Worm (Caenorhabditis elegans) whole organism, midembryonic: ENCODE measurements around the gene clec-227.

ENCODE experiments used
- T22C8.4 ChIP-seq: fragments of 200-800 bp; sonication (Bioruptor generic); IDR thresholded peaks from 2 replicates; pipeline ENCODE4 v1.3.6; 2022; ENCODE audit warnings: missing genetic modification characterization, missing compliant biosample characterization
- cog-1 ChIP-seq: sonication (generic microtip); optimal IDR thresholded peaks from 2 replicates; lab custom pipeline; 2016; ENCODE audit warnings: missing genetic modification characterization, missing compliant biosample characterization
- flt-1 ChIP-seq: fragments of 200-800 bp; sonication (Bioruptor generic); IDR thresholded peaks from 2 replicates; pipeline ENCODE4 v1.3.6; 2022; ENCODE audit warnings: missing genetic modification characterization, missing compliant biosample characterization
- klf-2 ChIP-seq: fragments of 200-800 bp; sonication (Bioruptor generic); conservative IDR thresholded peaks from 2 replicates; pipeline ENCODE4 v1.3.6; 2022; ENCODE audit warnings: missing genetic modification reagents, missing genetic modification characterization, missing compliant biosample characterization
- med-1 ChIP-seq: sonication (generic microtip); optimal IDR thresholded peaks from 2 replicates; lab custom pipeline; 2017; ENCODE audit warnings: missing genetic modification characterization, mild to moderate bottlenecking, missing compliant biosample characterization, antibody characterized with exemption, missing genetic modification reagents; ENCODE audit not compliant: insufficient read depth
- ref-1 ChIP-seq: fragments of 200-800 bp; sonication (Bioruptor generic); conservative IDR thresholded peaks from 2 replicates; pipeline ENCODE4 v1.3.6; 2022; ENCODE audit warnings: missing genetic modification reagents, missing genetic modification characterization, missing compliant biosample characterization
- tab-1 ChIP-seq: fragments of 200-800 bp; sonication (Bioruptor generic); IDR thresholded peaks from 2 replicates; pipeline ENCODE4 v1.3.6; 2022; ENCODE audit warnings: missing genetic modification characterization, missing compliant biosample characterization
- ztf-23 ChIP-seq: fragments of 200-800 bp; sonication (Bioruptor generic); IDR thresholded peaks from 2 replicates; pipeline ENCODE4 v1.3.6; 2022; ENCODE audit warnings: missing genetic modification reagents, missing genetic modification characterization, missing compliant biosample characterization
- ztf-29 ChIP-seq: fragments of 200-800 bp; sonication (Bioruptor generic); IDR thresholded peaks from 2 replicates; pipeline ENCODE4 v1.3.6; 2022; ENCODE audit warnings: missing genetic modification reagents, missing genetic modification characterization, missing compliant biosample characterization

clec-227 gene

ce11 chrV:14472229-14472628 lies at the start of gene clec-227:
Gene clec-227 (plus strand): TSS chrV:14472529.
- TF ChIP-seq ztf-29 (GFP tag; lab: Robert Waterston, UW) (no peak), tab-1 (GFP tag; lab: Robert Waterston, UW) (no peak), med-1 (GFP tag; lab: Kevin White, UChicago) (no peak), ztf-23 (GFP tag; lab: Robert Waterston, UW) (no peak), flt-1 (GFP tag; lab: Robert Waterston, UW) (no peak), T22C8.4 (no peak), cog-1 (no peak), klf-2 (GFP tag; lab: Robert Waterston, UW) (no peak), ref-1 (no peak)

- TF ChIP-seq flt-1 (GFP tag; lab: Robert Waterston, UW) (no peak), ztf-29 (GFP tag; lab: Robert Waterston, UW) (no peak), cog-1 (no peak), tab-1 (GFP tag; lab: Robert Waterston, UW) (no peak), ztf-23 (GFP tag; lab: Robert Waterston, UW) (no peak), med-1 (GFP tag; lab: Kevin White, UChicago) (no peak), klf-2 (GFP tag; lab: Robert Waterston, UW) (no peak), ref-1 (no peak), T22C8.4 (no peak)
Observed at ce11 chrV:14423268-14423667, 49.1 kb upstream of the clec-227 start, which contains the start of gene rpoa-12. Gene rpoa-12 (minus strand): TSS chrV:14423304.

ce11 chrV:14424958-14425492 lies 47.3 kb upstream of the clec-227 start, which contains the start of gene rrsr-1:
Gene rrsr-1 (minus strand): TSS chrV:14425008.
- peak; percentile 65 for TF ChIP-seq med-1 (GFP tag; lab: Kevin White, UChicago)
- no peak for TF ChIP-seq T22C8.4
- TF ChIP-seq flt-1 (GFP tag; lab: Robert Waterston, UW) = 0 out of 2 replicates have a peak, but pooled peaks have one; percentile 41
- no peak for TF ChIP-seq ref-1
- peak; percentile 68; the same call in 1 of the 2 replicates for TF ChIP-seq ztf-23 (GFP tag; lab: Robert Waterston, UW)
- peak; percentile 54; the same call in 1 of the 2 replicates for TF ChIP-seq tab-1 (GFP tag; lab: Robert Waterston, UW)

ce11 chrV:14426013-14426412 lies 46.3 kb upstream of the clec-227 start:
- no peak for TF ChIP-seq ztf-23 (GFP tag; lab: Robert Waterston, UW)
- TF ChIP-seq ztf-29 (GFP tag; lab: Robert Waterston, UW) = no peak
- no peak for TF ChIP-seq T22C8.4
- TF ChIP-seq ref-1 = no peak
- no peak for TF ChIP-seq med-1 (GFP tag; lab: Kevin White, UChicago)
- TF ChIP-seq flt-1 (GFP tag; lab: Robert Waterston, UW) = no peak
- no peak for TF ChIP-seq cog-1
- TF ChIP-seq klf-2 (GFP tag; lab: Robert Waterston, UW) = no peak
- TF ChIP-seq tab-1 (GFP tag; lab: Robert Waterston, UW) = no peak

ce11 chrV:14427069-14427825 lies 45.1 kb upstream of the clec-227 start:
- TF ChIP-seq klf-2 (GFP tag; lab: Robert Waterston, UW) (no peak), T22C8.4 (no peak), tab-1 (GFP tag; lab: Robert Waterston, UW) (no peak), flt-1 (GFP tag; lab: Robert Waterston, UW) (no peak), med-1 (GFP tag; lab: Kevin White, UChicago) (no peak), cog-1 (no peak), ref-1 (no peak), ztf-23 (GFP tag; lab: Robert Waterston, UW) (no peak)

ce11 chrV:14428865-14429264 lies 43.5 kb upstream of the clec-227 start, which contains the start of gene F23B12.1:
Gene F23B12.1 (plus strand): TSS chrV:14429165.
- TF ChIP-seq ref-1 (no peak), cog-1 (no peak), flt-1 (GFP tag; lab: Robert Waterston, UW) (no peak), T22C8.4 (no peak), med-1 (GFP tag; lab: Kevin White, UChicago) (no peak), tab-1 (GFP tag; lab: Robert Waterston, UW) (no peak), ztf-29 (GFP tag; lab: Robert Waterston, UW) (no peak), klf-2 (GFP tag; lab: Robert Waterston, UW) (no peak), ztf-23 (GFP tag; lab: Robert Waterston, UW) (no peak)

- no peak for TF ChIP-seq ref-1
- TF ChIP-seq ztf-23 (GFP tag; lab: Robert Waterston, UW) = no peak
- TF ChIP-seq cog-1 = no peak
- no peak for TF ChIP-seq klf-2 (GFP tag; lab: Robert Waterston, UW)
Observed at ce11 chrV:14432259-14432658, 40.1 kb upstream of the clec-227 start, which contains the start of gene egl-1. Gene egl-1 (minus strand): TSS chrV:14432359.

- TF ChIP-seq tab-1 (GFP tag; lab: Robert Waterston, UW) (no peak), T22C8.4 (no peak), flt-1 (GFP tag; lab: Robert Waterston, UW) (no peak), cog-1 (no peak), ref-1 (no peak), ztf-23 (GFP tag; lab: Robert Waterston, UW) (no peak), med-1 (GFP tag; lab: Kevin White, UChicago) (no peak), klf-2 (GFP tag; lab: Robert Waterston, UW) (no peak), ztf-29 (GFP tag; lab: Robert Waterston, UW) (no peak)
Observed at ce11 chrV:14433584-14433983, 38.7 kb upstream of the clec-227 start.

- no peak for TF ChIP-seq klf-2 (GFP tag; lab: Robert Waterston, UW)
- TF ChIP-seq cog-1 = no peak
- TF ChIP-seq T22C8.4 = no peak
- TF ChIP-seq med-1 (GFP tag; lab: Kevin White, UChicago) = no peak
- no peak for TF ChIP-seq tab-1 (GFP tag; lab: Robert Waterston, UW)
- no peak for TF ChIP-seq ztf-23 (GFP tag; lab: Robert Waterston, UW)
- TF ChIP-seq ztf-29 (GFP tag; lab: Robert Waterston, UW) = no peak
- no peak for TF ChIP-seq ref-1
- TF ChIP-seq flt-1 (GFP tag; lab: Robert Waterston, UW) = no peak
Observed at ce11 chrV:14436195-14436594, 36.1 kb upstream of the clec-227 start.
